Fruit fly (Drosophila melanogaster) whole organism, embryonic: ENCODE data around the gene CG8369.

Experiments used
- ATbp ChIP-seq: fragments of 200-800 bp; sonication (Bioruptor generic); optimal IDR thresholded peaks from 2 replicates; lab custom pipeline; 2017; ENCODE audit warnings: missing biosample characterization, mild to moderate bottlenecking, missing genetic modification characterization, missing genetic modification reagents
- Bgb ChIP-seq: fragments of 200-800 bp; sonication (Bioruptor generic); IDR thresholded peaks from 2 replicates; pipeline ENCODE4 v1.3.6; 2022; ENCODE audit warnings: missing biosample characterization, missing genetic modification characterization; ENCODE audit not compliant: partially characterized antibody
- CG10959 ChIP-seq: fragments of 200-800 bp; sonication (Bioruptor generic); IDR thresholded peaks from 2 replicates; pipeline ENCODE4 v1.3.6; 2022; ENCODE audit warnings: missing biosample characterization, missing genetic modification characterization
- CG11247 ChIP-seq: fragments of 200-800 bp; sonication (Bioruptor generic); IDR thresholded peaks from 2 replicates; pipeline ENCODE4 v1.3.6; 2022; ENCODE audit warnings: missing biosample characterization, missing genetic modification characterization
- CG12299 ChIP-seq: fragments of 200-800 bp; sonication (Bioruptor generic); optimal IDR thresholded peaks from 2 replicates; lab custom pipeline; 2018; ENCODE audit warnings: missing biosample characterization, mild to moderate bottlenecking, missing genetic modification characterization
- CG15011 ChIP-seq: fragments of 200-800 bp; sonication (Bioruptor generic); optimal IDR thresholded peaks from 3 replicates; lab custom pipeline; 2018; ENCODE audit warnings: missing biosample characterization, mild to moderate bottlenecking, missing genetic modification characterization
- CG1529 ChIP-seq: fragments of 200-800 bp; sonication (Bioruptor generic); optimal IDR thresholded peaks from 3 replicates; lab custom pipeline; 2018; ENCODE audit warnings: missing biosample characterization, missing genetic modification characterization
- CG15696 ChIP-seq: fragments of 200-800 bp; sonication (Bioruptor generic); optimal IDR thresholded peaks from 2 replicates; lab custom pipeline; 2019; ENCODE audit warnings: missing biosample characterization, mild to moderate bottlenecking, missing genetic modification characterization, moderate library complexity
- CG1603 ChIP-seq: fragments of 200-800 bp; sonication (Bioruptor generic); optimal IDR thresholded peaks from 2 replicates; lab custom pipeline; 2019; ENCODE audit warnings: missing biosample characterization, mild to moderate bottlenecking, missing genetic modification characterization, moderate library complexity
- CG17186 ChIP-seq: fragments of 200-800 bp; sonication (Bioruptor generic); optimal IDR thresholded peaks from 3 replicates; lab custom pipeline; 2017; ENCODE audit warnings: missing biosample characterization, missing genetic modification reagents, missing genetic modification characterization
- CG18262 ChIP-seq: fragments of 200-800 bp; optimal IDR thresholded peaks from 3 replicates; lab custom pipeline; 2019; ENCODE audit warnings: missing biosample characterization, mild to moderate bottlenecking, missing genetic modification characterization, moderate library complexity
- CG33557 ChIP-seq: fragments of 200-800 bp; sonication (Bioruptor generic); optimal IDR thresholded peaks from 2 replicates; lab custom pipeline; 2019; ENCODE audit warnings: missing biosample characterization, mild to moderate bottlenecking, missing genetic modification characterization, moderate library complexity
- CG3407 ChIP-seq: fragments of 200-800 bp; sonication (Bioruptor generic); optimal IDR thresholded peaks from 2 replicates; lab custom pipeline; 2018; ENCODE audit warnings: missing biosample characterization, mild to moderate bottlenecking, missing genetic modification characterization
- CG4617 ChIP-seq: fragments of 200-800 bp; sonication (Bioruptor generic); optimal IDR thresholded peaks from 3 replicates; lab custom pipeline; 2016; ENCODE audit warnings: missing biosample characterization, missing genetic modification characterization, borderline replicate concordance
- CG4707 ChIP-seq: fragments of 200-800 bp; sonication (Bioruptor generic); optimal IDR thresholded peaks from 2 replicates; lab custom pipeline; 2018; ENCODE audit warnings: missing biosample characterization, mild to moderate bottlenecking, missing genetic modification characterization, moderate library complexity
- CG8478 ChIP-seq: fragments of >200 bp; optimal IDR thresholded peaks from 2 replicates; lab custom pipeline; 2018
- CG9437 ChIP-seq: fragments of 200-800 bp; sonication (Bioruptor generic); optimal IDR thresholded peaks from 2 replicates; lab custom pipeline; 2018; ENCODE audit warnings: missing biosample characterization, mild to moderate bottlenecking, missing genetic modification characterization
- CG9876 ChIP-seq: fragments of 200-800 bp; sonication (Bioruptor generic); optimal IDR thresholded peaks from 2 replicates; lab custom pipeline; 2016; ENCODE audit warnings: missing biosample characterization, missing genetic modification characterization
- Doc2 ChIP-seq: fragments of 200-800 bp; sonication (Bioruptor generic); IDR thresholded peaks from 2 replicates; pipeline ENCODE4 v1.3.6; 2022; ENCODE audit warnings: missing biosample characterization, missing genetic modification characterization
- H2.0 ChIP-seq: fragments of 200-800 bp; sonication (Bioruptor generic); IDR thresholded peaks from 2 replicates; pipeline ENCODE4 v1.3.6; 2022; ENCODE audit warnings: missing biosample characterization, missing genetic modification characterization
- Hr3 ChIP-seq: fragments of 200-800 bp; sonication (Bioruptor generic); optimal IDR thresholded peaks from 3 replicates; lab custom pipeline; 2016; ENCODE audit warnings: missing biosample characterization, missing genetic modification characterization
- Lhr ChIP-seq: fragments of 200-800 bp; sonication (Bioruptor generic); optimal IDR thresholded peaks from 3 replicates; lab custom pipeline; 2017; ENCODE audit warnings: mild to moderate bottlenecking, missing biosample characterization, missing genetic modification reagents, missing genetic modification characterization
- Lim3 ChIP-seq: fragments of 200-800 bp; sonication (Bioruptor generic); IDR thresholded peaks from 2 replicates; pipeline ENCODE4 v1.3.6; 2022; ENCODE audit warnings: missing biosample characterization, missing genetic modification characterization
- NC2β ChIP-seq: fragments of 200-800 bp; sonication (Bioruptor generic); optimal IDR thresholded peaks from 2 replicates; lab custom pipeline; 2016; ENCODE audit warnings: missing biosample characterization, missing genetic modification characterization
- Nf-YA ChIP-seq: fragments of 200-800 bp; sonication (Bioruptor generic); IDR thresholded peaks from 2 replicates; pipeline ENCODE4 v1.3.6; 2022; ENCODE audit warnings: missing biosample characterization, missing genetic modification characterization
- Nf-YB ChIP-seq: fragments of 200-800 bp; sonication (Bioruptor generic); optimal IDR thresholded peaks from 3 replicates; lab custom pipeline; 2019; ENCODE audit warnings: missing biosample characterization, mild to moderate bottlenecking, missing genetic modification characterization, moderate library complexity
- Opbp ChIP-seq: fragments of 200-800 bp; sonication (Bioruptor generic); IDR thresholded peaks from 3 replicates; pipeline ENCODE4 v1.3.6; 2022; ENCODE audit warnings: missing biosample characterization, missing genetic modification characterization; ENCODE audit not compliant: partially characterized antibody
- Optix ChIP-seq: fragments of 200-800 bp; sonication (Bioruptor generic); IDR thresholded peaks from 3 replicates; pipeline ENCODE4 v1.3.6; 2022; ENCODE audit warnings: missing biosample characterization, missing genetic modification characterization
- Sry-δ ChIP-seq: fragments of 200-800 bp; sonication (Bioruptor generic); optimal IDR thresholded peaks from 2 replicates; lab custom pipeline; 2016; ENCODE audit warnings: missing biosample characterization, missing genetic modification characterization
- chif ChIP-seq, 2 experiments: fragments of 200-800 bp; sonication (Bioruptor generic); optimal IDR thresholded peaks; 3 replicates each; lab custom pipeline; 2016; ENCODE audit warnings: missing biosample characterization in 2 of 2, missing genetic modification characterization in 2 of 2
- emc ChIP-seq: fragments of 200-800 bp; sonication (Bioruptor generic); optimal IDR thresholded peaks from 2 replicates; lab custom pipeline; 2016; ENCODE audit warnings: missing biosample characterization, missing genetic modification characterization
- en ChIP-seq: fragments of 200-800 bp; sonication (Bioruptor generic); optimal IDR thresholded peaks from 2 replicates; lab custom pipeline; 2016; ENCODE audit warnings: missing biosample characterization, missing genetic modification characterization
- exex ChIP-seq: fragments of 200-800 bp; sonication (Bioruptor generic); optimal IDR thresholded peaks from 4 replicates; lab custom pipeline; 2018; ENCODE audit warnings: missing biosample characterization, mild to moderate bottlenecking, missing genetic modification characterization, moderate library complexity
- gsb ChIP-seq: fragments of 200-800 bp; sonication (Bioruptor generic); IDR thresholded peaks from 2 replicates; pipeline ENCODE4 v1.3.6; 2022; ENCODE audit warnings: missing biosample characterization, missing genetic modification characterization
- ken ChIP-seq: fragments of 200-800 bp; sonication (Bioruptor generic); IDR thresholded peaks from 3 replicates; pipeline ENCODE4 v1.3.6; 2022; ENCODE audit warnings: missing biosample characterization, missing genetic modification characterization
- klu ChIP-seq: fragments of 200-800 bp; sonication (Bioruptor generic); IDR thresholded peaks from 2 replicates; pipeline ENCODE4 v1.3.6; 2022; ENCODE audit warnings: missing biosample characterization, missing genetic modification characterization
- mam ChIP-seq: fragments of 200-800 bp; sonication (Bioruptor generic); optimal IDR thresholded peaks from 3 replicates; lab custom pipeline; 2016; ENCODE audit warnings: missing biosample characterization, missing genetic modification characterization
- nmo ChIP-seq: fragments of 200-800 bp; sonication (Bioruptor generic); optimal IDR thresholded peaks from 2 replicates; lab custom pipeline; 2018; ENCODE audit warnings: missing biosample characterization, mild to moderate bottlenecking, missing genetic modification characterization, moderate library complexity
- oc ChIP-seq: fragments of 200-800 bp; sonication (Bioruptor generic); optimal IDR thresholded peaks from 2 replicates; lab custom pipeline; 2018; ENCODE audit warnings: missing biosample characterization, mild to moderate bottlenecking, missing genetic modification characterization, moderate library complexity
- odd ChIP-seq: fragments of 200-800 bp; sonication (Bioruptor generic); optimal IDR thresholded peaks from 2 replicates; lab custom pipeline; 2017; ENCODE audit warnings: missing biosample characterization, mild to moderate bottlenecking, missing genetic modification characterization
- peb ChIP-seq: fragments of 200-800 bp; sonication (Bioruptor generic); IDR thresholded peaks from 2 replicates; pipeline ENCODE4 v1.3.6; 2022; ENCODE audit warnings: missing biosample characterization, missing genetic modification characterization
- pfk ChIP-seq: fragments of 200-800 bp; sonication (Bioruptor generic); optimal IDR thresholded peaks from 2 replicates; lab custom pipeline; 2018; ENCODE audit warnings: missing biosample characterization, mild to moderate bottlenecking, missing genetic modification characterization, moderate library complexity
- ranshi ChIP-seq: fragments of 200-800 bp; sonication (Bioruptor generic); IDR thresholded peaks from 2 replicates; pipeline ENCODE4 v1.3.6; 2022; ENCODE audit warnings: missing biosample characterization, missing genetic modification characterization
- sc ChIP-seq, 3 experiments: fragments of >200 bp in 2 of 3; fragments of 200-800 bp in 1 of 3; sonication (Bioruptor generic) in 1 of 3; optimal IDR thresholded peaks; 2 replicates in 2 of 3; 3 replicates in 1 of 3; lab custom pipeline; 2017; ENCODE audit warnings: mild to moderate bottlenecking in 1 of 3, missing biosample characterization in 1 of 3, missing genetic modification characterization in 1 of 3, missing genetic modification reagents in 1 of 3
- sd ChIP-seq: fragments of 200-800 bp; sonication (Bioruptor generic); optimal IDR thresholded peaks from 3 replicates; lab custom pipeline; 2018; ENCODE audit warnings: missing biosample characterization, mild to moderate bottlenecking, missing genetic modification characterization, moderate library complexity
- sisA ChIP-seq: fragments of 200-800 bp; sonication (Bioruptor generic); IDR thresholded peaks from 2 replicates; pipeline ENCODE4 v1.3.6; 2022; ENCODE audit warnings: missing biosample characterization, missing genetic modification characterization
- slp2 ChIP-seq: fragments of 200-800 bp; sonication (Bioruptor generic); optimal IDR thresholded peaks from 2 replicates; lab custom pipeline; 2016; ENCODE audit warnings: missing biosample characterization, missing genetic modification characterization
- sob ChIP-seq: fragments of 200-800 bp; sonication (Bioruptor generic); IDR thresholded peaks from 2 replicates; pipeline ENCODE4 v1.3.6; 2022; ENCODE audit warnings: missing biosample characterization, missing genetic modification characterization
- ttk ChIP-seq: fragments of 200-800 bp; sonication (Bioruptor generic); IDR thresholded peaks from 2 replicates; pipeline ENCODE4 v2.1.2; 2022; ENCODE audit warnings: missing biosample characterization, missing genetic modification characterization
- vfl ChIP-seq: fragments of 200-800 bp; sonication (Bioruptor generic); optimal IDR thresholded peaks from 2 replicates; lab custom pipeline; 2016; ENCODE audit warnings: missing biosample characterization, missing genetic modification characterization
- wdn ChIP-seq: fragments of 200-800 bp; sonication (Bioruptor generic); IDR thresholded peaks from 2 replicates; pipeline ENCODE4 v1.3.6; 2022; ENCODE audit warnings: missing biosample characterization, missing genetic modification characterization

Gene CG8369

dm6 chr3R:8819551-8820057 is 2.2 kb upstream of the CG8369 start (continued):
- no peak for TF ChIP-seq emc
- TF ChIP-seq vfl = peak; percentile 30
- no peak for TF ChIP-seq CG10959
- no peak for TF ChIP-seq sc (optimal IDR thresholded peaks at IDR 0.05; lab: Kevin White, UChicago)
- TF ChIP-seq sc (GFP tag; optimal IDR thresholded peaks at IDR 0.05; lab: Kevin White, UChicago) = no peak
- no peak for TF ChIP-seq ttk (GFP tag; lab: Robert Waterston, UW)
- no peak for TF ChIP-seq pfk (GFP tag; lab: Kevin White, UChicago)
- TF ChIP-seq CG15696 (tag; lab: Kevin White, UChicago) = peak; percentile 48
- no peak for TF ChIP-seq exex (tag; lab: Kevin White, UChicago)
- no peak for TF ChIP-seq nmo (GFP tag; lab: Kevin White, UChicago)
- no peak for TF ChIP-seq CG11247
- TF ChIP-seq wdn (GFP tag; lab: Robert Waterston, UW) = peak; percentile 46; the same call in 1 of the 2 replicates
- no peak for TF ChIP-seq Sry-δ (GFP tag; lab: Kevin White, UChicago)
- no peak for TF ChIP-seq slp2 (GFP tag; lab: Kevin White, UChicago)
- TF ChIP-seq CG4617 = no peak
- TF ChIP-seq CG15011 = peak; percentile 34
- no peak for TF ChIP-seq H2.0
- peak; percentile 43; the same call in 1 of the 2 replicates for TF ChIP-seq gsb (GFP tag; lab: Robert Waterston, UW)
- TF ChIP-seq Hr3 (GFP tag; lab: Kevin White, UChicago) = no peak
- no peak for TF ChIP-seq Lhr (GFP tag; lab: Kevin White, UChicago)
- TF ChIP-seq oc (tag; lab: Kevin White, UChicago) = no peak
- no peak for TF ChIP-seq en (GFP tag; lab: Kevin White, UChicago)
- TF ChIP-seq CG33557 (GFP tag; lab: Kevin White, UChicago) = no peak
- 0 out of 3 replicates have a peak, but pooled peaks have one; percentile 7 for TF ChIP-seq Opbp (GFP tag; lab: Robert Waterston, UW)
- peak; percentile 36 for TF ChIP-seq CG12299 (tag; lab: Kevin White, UChicago)
- TF ChIP-seq Bgb (GFP tag; lab: Robert Waterston, UW) = no peak
- no peak for TF ChIP-seq klu (GFP tag; lab: Robert Waterston, UW)
- TF ChIP-seq peb (GFP tag; lab: Robert Waterston, UW) = no peak
- no peak for TF ChIP-seq Lim3 (GFP tag; lab: Robert Waterston, UW)
- TF ChIP-seq CG4707 = no peak
- TF ChIP-seq CG1529 = no peak
- no peak for TF ChIP-seq CG17186 (GFP tag; lab: Kevin White, UChicago)
- TF ChIP-seq mam (GFP tag; lab: Kevin White, UChicago) = peak; percentile 3
- no peak for TF ChIP-seq CG3407
- TF ChIP-seq sob (GFP tag; lab: Robert Waterston, UW) = 0 out of 2 replicates have a peak, but pooled peaks have one; percentile 67
- peak; percentile 14 for TF ChIP-seq ATbp
- TF ChIP-seq CG8478 (lab: Kevin White, UChicago) = no peak
- peak; percentile 66 for TF ChIP-seq sd (tag; lab: Kevin White, UChicago)
- TF ChIP-seq Doc2 (GFP tag; lab: Robert Waterston, UW) = no peak
- no peak for TF ChIP-seq CG9876 (GFP tag; lab: Kevin White, UChicago)
- TF ChIP-seq ken (GFP tag; lab: Robert Waterston, UW) = no peak
- TF ChIP-seq Nf-YB = no peak
- 0 out of 3 replicates have a peak, but pooled peaks have one; percentile 17 for TF ChIP-seq Optix
- no peak for TF ChIP-seq ranshi (GFP tag; lab: Robert Waterston, UW)
- no peak for TF ChIP-seq CG18262 (tag; lab: Kevin White, UChicago)
- TF ChIP-seq CG9437 = peak; percentile 96
- TF ChIP-seq CG1603 (tag; lab: Kevin White, UChicago) = peak; percentile 44
- TF ChIP-seq odd (GFP tag; lab: Kevin White, UChicago) = no peak
- TF ChIP-seq Nf-YA (GFP tag; lab: Robert Waterston, UW) = no peak
- no peak for TF ChIP-seq chif (GFP tag; optimal IDR thresholded peaks at IDR 0.05; lab: Kevin White, UChicago)
- TF ChIP-seq NC2β (GFP tag; lab: Kevin White, UChicago) = no peak
- no peak for TF ChIP-seq sisA
